Worm (Caenorhabditis elegans) whole organism, early embryonic: ENCODE results near the gene meg-2.

Source experiments
- B0310.2 ChIP-seq: sonication (generic microtip); optimal IDR thresholded peaks from 2 replicates; lab custom pipeline; 2016; ENCODE audit warnings: mild to moderate bottlenecking, missing genetic modification characterization, missing compliant biosample characterization
- aly-1 ChIP-seq: sonication (generic microtip); optimal IDR thresholded peaks from 2 replicates; lab custom pipeline; 2016; ENCODE audit warnings: missing genetic modification characterization, missing compliant biosample characterization
- ama-1 ChIP-seq: fragments of 150-350 bp; optimal IDR thresholded peaks from 2 replicates; lab custom pipeline; 2014
- ceh-36 ChIP-seq: sonication (generic microtip); optimal IDR thresholded peaks from 2 replicates; lab custom pipeline; 2016; ENCODE audit warnings: missing genetic modification characterization, inconsistent platforms, missing compliant biosample characterization
- ets-7 ChIP-seq: sonication (generic microtip); optimal IDR thresholded peaks from 2 replicates; lab custom pipeline; 2016; ENCODE audit warnings: missing genotype, missing genetic modification characterization, missing compliant biosample characterization
- flt-1 ChIP-seq: fragments of 200-800 bp; sonication (Bioruptor generic); IDR thresholded peaks from 2 replicates; pipeline ENCODE4 v1.3.6; 2022; ENCODE audit warnings: missing genetic modification characterization, missing compliant biosample characterization
- tbx-37 ChIP-seq: fragments of 200-800 bp; sonication (Bioruptor generic); conservative IDR thresholded peaks from 2 replicates; pipeline ENCODE4 v1.3.6; 2022; ENCODE audit warnings: missing genetic modification reagents, missing genetic modification characterization, missing compliant biosample characterization
- tra-4 ChIP-seq: sonication (generic microtip); optimal IDR thresholded peaks from 2 replicates; lab custom pipeline; 2017; ENCODE audit warnings: missing genetic modification characterization, missing compliant biosample characterization

DNA sequence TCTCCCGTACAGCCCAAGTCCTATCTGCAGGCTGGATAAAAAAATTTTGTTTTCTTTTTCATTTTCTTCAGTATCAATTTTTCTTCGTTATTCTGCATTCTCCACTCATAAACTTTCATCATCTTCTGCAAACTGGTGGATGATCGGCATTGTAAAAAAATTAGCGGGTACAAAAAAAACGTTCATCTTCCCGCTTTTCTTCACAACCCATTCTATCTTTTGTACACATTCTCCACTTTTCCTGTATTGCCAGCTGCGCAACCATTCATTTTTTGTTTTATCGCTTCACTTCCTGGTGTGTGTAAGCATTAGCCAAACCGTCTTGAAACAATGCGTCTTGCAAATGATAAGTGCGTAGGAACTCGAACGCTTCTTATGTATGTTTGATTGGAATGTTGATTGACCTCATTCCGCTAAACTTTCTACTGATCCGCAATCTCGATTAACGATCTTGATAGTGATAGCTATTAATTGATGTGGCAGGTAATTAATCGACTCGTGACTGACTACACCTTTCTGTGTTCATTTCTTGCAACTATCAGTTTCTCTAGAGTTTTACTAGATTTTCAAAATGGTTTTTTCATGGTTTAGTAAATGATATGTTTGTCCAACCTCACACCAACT, 48.6 kb upstream of the meg-2 start:
- no peak for TF ChIP-seq ama-1 (lab: Kevin White, UChicago)
- TF ChIP-seq B0310.2, result no peak
- no peak for TF ChIP-seq aly-1
- no peak for TF ChIP-seq flt-1
- no peak for TF ChIP-seq tra-4 (tag; lab: Kevin White, UChicago)
- no peak for TF ChIP-seq tbx-37 (GFP tag; lab: Robert Waterston, UW)
- TF ChIP-seq ets-7 (tag; lab: Kevin White, UChicago), result no peak
- TF ChIP-seq ceh-36 (tag; lab: Kevin White, UChicago), result no peak
